Worm (Caenorhabditis elegans) whole organism, late embryonic: ENCODE results near the gene sahd-1.
"Not testable (repeated sequence)": the region's sequence is repeated elsewhere in the genome, so short reads cannot be mapped to it uniquely, and the experiment has no call there.

Experiments
- K09A11.1 ChIP-seq: sonication (generic microtip); optimal IDR thresholded peaks from 2 replicates; lab custom pipeline; 2017; ENCODE audit warnings: antibody characterized with exemption, mild to moderate bottlenecking, missing genetic modification characterization, missing compliant biosample characterization; ENCODE audit not compliant: insufficient read depth
- T23F11.4 ChIP-seq: fragments of 200-800 bp; sonication (Bioruptor generic); optimal IDR thresholded peaks from 2 replicates; lab custom pipeline; 2018; ENCODE audit warnings: mild to moderate bottlenecking, missing genetic modification characterization, missing compliant biosample characterization
- ahr-1 ChIP-seq: sonication (generic microtip); optimal IDR thresholded peaks from 2 replicates; lab custom pipeline; 2016; ENCODE audit warnings: missing genetic modification characterization, missing compliant biosample characterization
- ceh-18 ChIP-seq: sonication (generic microtip); optimal IDR thresholded peaks from 2 replicates; lab custom pipeline; 2016; ENCODE audit warnings: missing genetic modification characterization, missing compliant biosample characterization
- ceh-2 ChIP-seq: sonication (generic microtip); optimal IDR thresholded peaks from 2 replicates; lab custom pipeline; 2016; ENCODE audit warnings: missing genotype, missing genetic modification characterization, missing compliant biosample characterization
- ceh-22 ChIP-seq: sonication (generic microtip); optimal IDR thresholded peaks from 2 replicates; lab custom pipeline; 2017; ENCODE audit warnings: missing biosample characterization, missing genetic modification characterization
- ceh-24 ChIP-seq: sonication (generic microtip); optimal IDR thresholded peaks from 2 replicates; lab custom pipeline; 2016; ENCODE audit warnings: mild to moderate bottlenecking, missing genetic modification characterization, missing compliant biosample characterization
- ceh-31 ChIP-seq: sonication (generic microtip); optimal IDR thresholded peaks from 2 replicates; lab custom pipeline; 2016; ENCODE audit warnings: missing genetic modification characterization, missing compliant biosample characterization
- ceh-34 ChIP-seq: sonication (generic microtip); optimal IDR thresholded peaks from 2 replicates; lab custom pipeline; 2016; ENCODE audit warnings: mild to moderate bottlenecking, missing genetic modification characterization, missing compliant biosample characterization
- ceh-45 ChIP-seq: fragments of 200-800 bp; sonication (Bioruptor generic); IDR thresholded peaks from 2 replicates; pipeline ENCODE4 v1.3.6; 2022; ENCODE audit warnings: missing genetic modification reagents, missing genetic modification characterization, missing compliant biosample characterization
- ceh-6 ChIP-seq: fragments of 200-800 bp; sonication (Bioruptor generic); optimal IDR thresholded peaks from 2 replicates; lab custom pipeline; 2018; ENCODE audit warnings: mild to moderate bottlenecking, missing genetic modification characterization, missing compliant biosample characterization
- che-1 ChIP-seq: sonication (generic microtip); optimal IDR thresholded peaks from 2 replicates; lab custom pipeline; 2016; ENCODE audit warnings: mild to moderate bottlenecking, missing genetic modification characterization, missing compliant biosample characterization
- dve-1 ChIP-seq: sonication (generic microtip); optimal IDR thresholded peaks from 2 replicates; lab custom pipeline; 2017; ENCODE audit warnings: antibody characterized with exemption, mild to moderate bottlenecking, missing genetic modification characterization, missing compliant biosample characterization
- elt-2 ChIP-seq: sonication (generic microtip); optimal IDR thresholded peaks from 2 replicates; lab custom pipeline; 2016; ENCODE audit warnings: missing genetic modification reagents, missing genetic modification characterization, missing compliant biosample characterization
- elt-4 ChIP-seq: sonication (generic microtip); optimal IDR thresholded peaks from 2 replicates; lab custom pipeline; 2016; ENCODE audit warnings: missing genetic modification characterization, missing compliant biosample characterization
- ets-4 ChIP-seq: sonication (generic microtip); optimal IDR thresholded peaks from 2 replicates; lab custom pipeline; 2016; ENCODE audit warnings: missing genetic modification characterization, missing compliant biosample characterization
- eyg-1 ChIP-seq: sonication (generic microtip); optimal IDR thresholded peaks from 2 replicates; lab custom pipeline; 2016; ENCODE audit warnings: missing genotype, missing genetic modification characterization, missing compliant biosample characterization
- fkh-6 ChIP-seq: sonication (generic microtip); optimal IDR thresholded peaks from 2 replicates; lab custom pipeline; 2016; ENCODE audit warnings: missing genetic modification characterization, missing compliant biosample characterization
- hlh-15 ChIP-seq: sonication (generic microtip); optimal IDR thresholded peaks from 2 replicates; lab custom pipeline; 2016; ENCODE audit warnings: missing genetic modification characterization, missing compliant biosample characterization
- hlh-30 ChIP-seq: sonication (generic microtip); optimal IDR thresholded peaks from 2 replicates; lab custom pipeline; 2017; ENCODE audit warnings: antibody characterized with exemption, missing genetic modification characterization, missing compliant biosample characterization; ENCODE audit not compliant: insufficient read depth
- hlh-8 ChIP-seq: sonication (generic microtip); optimal IDR thresholded peaks from 2 replicates; lab custom pipeline; 2016; ENCODE audit warnings: missing genotype, missing genetic modification characterization, missing compliant biosample characterization
- lim-6 ChIP-seq: sonication (generic microtip); optimal IDR thresholded peaks from 2 replicates; lab custom pipeline; 2016; ENCODE audit warnings: missing genetic modification characterization, missing compliant biosample characterization
- nhr-11 ChIP-seq: fragments of 150-350 bp; optimal IDR thresholded peaks from 2 replicates; lab custom pipeline; 2014; ENCODE audit warnings: missing biosample characterization, missing genetic modification characterization
- nhr-232 ChIP-seq: sonication (generic microtip); optimal IDR thresholded peaks from 2 replicates; lab custom pipeline; 2016; ENCODE audit warnings: missing genetic modification characterization, missing compliant biosample characterization
- pat-9 ChIP-seq: fragments of 200-800 bp; sonication (Bioruptor generic); optimal IDR thresholded peaks from 2 replicates; lab custom pipeline; 2018; ENCODE audit warnings: mild to moderate bottlenecking, missing genetic modification characterization, moderate library complexity, missing compliant biosample characterization
- pax-1 ChIP-seq: fragments of 150-350 bp; optimal IDR thresholded peaks from 2 replicates; lab custom pipeline; 2014; ENCODE audit warnings: missing biosample characterization, missing genetic modification characterization
- pha-2 ChIP-seq: sonication (generic microtip); optimal IDR thresholded peaks from 2 replicates; lab custom pipeline; 2017; ENCODE audit warnings: mild to moderate bottlenecking, missing genetic modification characterization, missing compliant biosample characterization
- pqm-1 ChIP-seq: sonication (generic microtip); optimal IDR thresholded peaks from 2 replicates; lab custom pipeline; 2016; ENCODE audit warnings: missing genetic modification characterization, missing compliant biosample characterization
- ref-2 ChIP-seq: sonication (generic microtip); optimal IDR thresholded peaks from 2 replicates; lab custom pipeline; 2016; ENCODE audit warnings: missing genetic modification characterization, missing compliant biosample characterization
- rnt-1 ChIP-seq: sonication (generic microtip); optimal IDR thresholded peaks from 2 replicates; lab custom pipeline; 2016; ENCODE audit warnings: missing genetic modification characterization, missing compliant biosample characterization
- sdc-2 ChIP-seq: sonication (generic microtip); optimal IDR thresholded peaks from 2 replicates; lab custom pipeline; 2016; ENCODE audit warnings: missing genotype, missing genetic modification characterization, missing compliant biosample characterization
- sox-4 ChIP-seq: sonication (generic microtip); optimal IDR thresholded peaks from 2 replicates; lab custom pipeline; 2017; ENCODE audit warnings: mild to moderate bottlenecking, missing genetic modification characterization, inconsistent platforms, missing compliant biosample characterization
- syd-9 ChIP-seq: sonication (generic microtip); optimal IDR thresholded peaks from 2 replicates; lab custom pipeline; 2016; ENCODE audit warnings: mild to moderate bottlenecking, missing genetic modification characterization, moderate library complexity, missing compliant biosample characterization
- ttx-3 ChIP-seq: sonication (generic microtip); optimal IDR thresholded peaks from 2 replicates; lab custom pipeline; 2016; ENCODE audit warnings: missing genetic modification reagents, missing genetic modification characterization, missing compliant biosample characterization
- unc-86 ChIP-seq: sonication (generic microtip); optimal IDR thresholded peaks from 2 replicates; lab custom pipeline; 2016; ENCODE audit warnings: missing genetic modification characterization, missing compliant biosample characterization
- zip-5 ChIP-seq: sonication (generic microtip); optimal IDR thresholded peaks from 2 replicates; lab custom pipeline; 2016; ENCODE audit warnings: missing genetic modification characterization, missing compliant biosample characterization
- ztf-16 ChIP-seq: sonication (generic microtip); optimal IDR thresholded peaks from 2 replicates; lab custom pipeline; 2017; ENCODE audit warnings: missing genetic modification characterization, missing compliant biosample characterization

sahd-1 gene

ce11 chrII:5537078-5537477, 22.3 kb upstream of the sahd-1 start:
- TF ChIP-seq hlh-30 (tag; lab: Kevin White, UChicago) = no peak
- TF ChIP-seq ceh-18 = no peak
- TF ChIP-seq pat-9 (tag; lab: Kevin White, UChicago) = no peak
- TF ChIP-seq nhr-11 (tag; lab: Kevin White, UChicago) = no peak
- TF ChIP-seq ceh-6 (GFP tag; lab: Kevin White, UChicago) = no peak
- TF ChIP-seq ceh-24 = no peak
- TF ChIP-seq ceh-31 = no peak
- no peak for TF ChIP-seq K09A11.1
- no peak for TF ChIP-seq pqm-1 (tag; lab: Kevin White, UChicago)
- no peak for TF ChIP-seq ztf-16
- no peak for TF ChIP-seq fkh-6 (tag; lab: Kevin White, UChicago)
- TF ChIP-seq ets-4 (tag; lab: Kevin White, UChicago) = no peak
- TF ChIP-seq nhr-232 (tag; lab: Kevin White, UChicago) = no peak

ce11 chrII:5534939-5535338, 20.2 kb upstream of the sahd-1 start, which contains the start of gene hlh-25:
TSS of gene hlh-25 (plus strand) at chrII:5535239.
- TF ChIP-seq K09A11.1; sdc-2; pqm-1 (tag; lab: Kevin White, UChicago): not testable (repeated sequence)

ce11 chrII:5533642-5534041, 18.9 kb upstream of the sahd-1 start, which contains the start of gene hlh-26:
TSS of gene hlh-26 (minus strand) at chrII:5533742.
- TF ChIP-seq fkh-6 (tag; lab: Kevin White, UChicago) (no peak), ceh-45 (no peak), ref-2 (tag; lab: Kevin White, UChicago) (no peak), ceh-34 (no peak), eyg-1 (no peak), pat-9 (tag; lab: Kevin White, UChicago) (no peak), ceh-22 (tag; lab: Kevin White, UChicago) (no peak), ceh-24 (no peak), ceh-2 (tag; lab: Kevin White, UChicago) (no peak), hlh-15 (tag; lab: Kevin White, UChicago) (no peak), syd-9 (no peak), elt-4 (tag; lab: Kevin White, UChicago) (no peak)

ce11 chrII:5531855-5532328, 17.1 kb upstream of the sahd-1 start, which contains the start of gene C17C3.9:
TSS of gene C17C3.9 (minus strand) at chrII:5532278.
- no peak for TF ChIP-seq ref-2 (tag; lab: Kevin White, UChicago)

ce11 chrII:5527841-5528240, 13.1 kb upstream of the sahd-1 start, which contains the start of gene ZK177.1:
TSS of gene ZK177.1 (plus strand) at chrII:5528141.
- no peak for TF ChIP-seq pax-1
- no peak for TF ChIP-seq ttx-3 (tag; lab: Kevin White, UChicago)
- TF ChIP-seq lim-6 (tag; lab: Kevin White, UChicago) = no peak
- TF ChIP-seq che-1 (tag; lab: Kevin White, UChicago) = no peak
- no peak for TF ChIP-seq zip-5
- no peak for TF ChIP-seq T23F11.4 (GFP tag; lab: Kevin White, UChicago)
- TF ChIP-seq K09A11.1 = no peak
- no peak for TF ChIP-seq unc-86
- no peak for TF ChIP-seq ahr-1
- no peak for TF ChIP-seq sox-4
- no peak for TF ChIP-seq pha-2 (tag; lab: Kevin White, UChicago)
- no peak for TF ChIP-seq elt-2 (tag; lab: Kevin White, UChicago)
- no peak for TF ChIP-seq hlh-8
- no peak for TF ChIP-seq rnt-1 (tag; lab: Kevin White, UChicago)
- no peak for TF ChIP-seq dve-1 (tag; lab: Kevin White, UChicago)
- no peak for TF ChIP-seq pat-9 (tag; lab: Kevin White, UChicago)
- TF ChIP-seq ceh-2 (tag; lab: Kevin White, UChicago) = no peak
- TF ChIP-seq, all 69 proteins: peak for 0
